Fruit fly (Drosophila melanogaster) whole organism, embryonic: ENCODE results near the gene CG10185.

Experiments
- Atf-2 ChIP-seq: fragments of 200-800 bp; sonication (Bioruptor generic); optimal IDR thresholded peaks from 2 replicates; lab custom pipeline; 2016; ENCODE audit warnings: missing biosample characterization, missing genetic modification characterization
- Bgb ChIP-seq: fragments of 200-800 bp; sonication (Bioruptor generic); IDR thresholded peaks from 2 replicates; pipeline ENCODE4 v1.3.6; 2022; ENCODE audit warnings: missing biosample characterization, missing genetic modification characterization; ENCODE audit not compliant: partially characterized antibody
- Blimp-1 ChIP-seq: fragments of 200-800 bp; sonication (Bioruptor generic); optimal IDR thresholded peaks from 3 replicates; lab custom pipeline; 2018; ENCODE audit warnings: missing biosample characterization, missing genetic modification characterization, mild to moderate bottlenecking, moderate library complexity, missing genetic modification reagents
- BtbVII ChIP-seq: fragments of 200-800 bp; sonication (Bioruptor generic); optimal IDR thresholded peaks from 3 replicates; lab custom pipeline; 2017; ENCODE audit warnings: missing biosample characterization, mild to moderate bottlenecking, missing genetic modification characterization
- CG11093 ChIP-seq: fragments of 200-800 bp; sonication (Bioruptor generic); IDR thresholded peaks from 3 replicates; pipeline ENCODE4 v1.3.6; 2022; ENCODE audit warnings: missing biosample characterization, missing genetic modification characterization
- CG11560 ChIP-seq: fragments of 200-800 bp; sonication (Bioruptor generic); IDR thresholded peaks from 3 replicates; pipeline ENCODE4 v1.3.6; 2022; ENCODE audit warnings: missing biosample characterization, missing genetic modification characterization
- CG12391 ChIP-seq: fragments of 200-800 bp; sonication (Bioruptor generic); optimal IDR thresholded peaks from 3 replicates; lab custom pipeline; 2018; ENCODE audit warnings: missing biosample characterization, mild to moderate bottlenecking, missing genetic modification characterization, moderate library complexity
- CG12659 ChIP-seq: fragments of 200-800 bp; sonication (Bioruptor generic); optimal IDR thresholded peaks from 3 replicates; lab custom pipeline; 2017; ENCODE audit warnings: mild to moderate bottlenecking, missing biosample characterization, missing genetic modification reagents, missing genetic modification characterization
- CG13894 ChIP-seq: fragments of 200-800 bp; sonication (Bioruptor generic); optimal IDR thresholded peaks from 3 replicates; lab custom pipeline; 2018; ENCODE audit warnings: missing biosample characterization, mild to moderate bottlenecking, missing genetic modification characterization, moderate library complexity
- CG14860 ChIP-seq: fragments of 200-800 bp; sonication (Bioruptor generic); IDR thresholded peaks from 3 replicates; pipeline ENCODE4 v1.3.6; 2022; ENCODE audit warnings: missing biosample characterization, missing genetic modification characterization; ENCODE audit not compliant: partially characterized antibody
- CG18262 ChIP-seq: fragments of 200-800 bp; optimal IDR thresholded peaks from 3 replicates; lab custom pipeline; 2019; ENCODE audit warnings: missing biosample characterization, mild to moderate bottlenecking, missing genetic modification characterization, moderate library complexity
- CG1832 ChIP-seq: fragments of 200-800 bp; sonication (Bioruptor generic); optimal IDR thresholded peaks from 2 replicates; lab custom pipeline; 2017; ENCODE audit warnings: missing biosample characterization, mild to moderate bottlenecking, missing genetic modification characterization, inconsistent platforms
- CG30020 ChIP-seq: fragments of 200-800 bp; optimal IDR thresholded peaks from 2 replicates; lab custom pipeline; 2019; ENCODE audit warnings: missing biosample characterization, mild to moderate bottlenecking, missing genetic modification characterization, moderate library complexity
- CG32532 ChIP-seq: fragments of 200-800 bp; sonication (Bioruptor generic); IDR thresholded peaks from 2 replicates; pipeline ENCODE4 v1.3.6; 2022; ENCODE audit warnings: missing biosample characterization, missing genetic modification characterization
- CG34422 ChIP-seq: fragments of 200-800 bp; sonication (Bioruptor generic); IDR thresholded peaks from 3 replicates; pipeline ENCODE4 v1.3.6; 2022; ENCODE audit warnings: missing biosample characterization, missing genetic modification characterization
- CG42726 ChIP-seq: fragments of 200-800 bp; sonication (Bioruptor generic); IDR thresholded peaks from 2 replicates; pipeline ENCODE4 v1.3.6; 2022; ENCODE audit warnings: missing biosample characterization, missing genetic modification characterization; ENCODE audit not compliant: partially characterized antibody
- CG43689 ChIP-seq: fragments of 200-800 bp; sonication (Bioruptor generic); IDR thresholded peaks from 2 replicates; pipeline ENCODE4 v1.3.6; 2022; ENCODE audit warnings: missing biosample characterization, missing genetic modification characterization
- CG4424 ChIP-seq: fragments of 200-800 bp; sonication (Bioruptor generic); optimal IDR thresholded peaks from 3 replicates; lab custom pipeline; 2016; ENCODE audit warnings: missing biosample characterization, missing genetic modification characterization
- CG4617 ChIP-seq: fragments of 200-800 bp; sonication (Bioruptor generic); optimal IDR thresholded peaks from 3 replicates; lab custom pipeline; 2016; ENCODE audit warnings: missing biosample characterization, missing genetic modification characterization, borderline replicate concordance
- CG6813 ChIP-seq: fragments of 200-800 bp; sonication (Bioruptor generic); optimal IDR thresholded peaks from 2 replicates; lab custom pipeline; 2017; ENCODE audit warnings: missing biosample characterization, missing genetic modification characterization, mild to moderate bottlenecking, moderate library complexity, missing genetic modification reagents
- CG7963 ChIP-seq: fragments of 200-800 bp; sonication (Bioruptor generic); IDR thresholded peaks from 3 replicates; pipeline ENCODE4 v1.3.6; 2022; ENCODE audit warnings: missing biosample characterization, missing genetic modification characterization; ENCODE audit not compliant: partially characterized antibody
- CG8281 ChIP-seq: fragments of 200-800 bp; sonication (Bioruptor generic); optimal IDR thresholded peaks from 2 replicates; lab custom pipeline; 2018; ENCODE audit warnings: missing biosample characterization, mild to moderate bottlenecking, missing genetic modification characterization, moderate library complexity
- Dll ChIP-seq: fragments of 200-800 bp; sonication (Bioruptor generic); IDR thresholded peaks from 4 replicates; pipeline ENCODE4 v1.3.6; 2022; ENCODE audit warnings: missing biosample characterization, missing genetic modification characterization; ENCODE audit not compliant: partially characterized antibody
- Dp ChIP-seq: fragments of 200-800 bp; sonication (Bioruptor generic); optimal IDR thresholded peaks from 2 replicates; lab custom pipeline; 2018; ENCODE audit warnings: missing biosample characterization, mild to moderate bottlenecking, missing genetic modification characterization, moderate library complexity
- Ets97D ChIP-seq: fragments of 200-800 bp; sonication (Bioruptor generic); optimal IDR thresholded peaks from 3 replicates; lab custom pipeline; 2016; ENCODE audit warnings: missing biosample characterization, missing genetic modification characterization
- Gug ChIP-seq: fragments of 200-800 bp; sonication (Bioruptor generic); IDR thresholded peaks from 4 replicates; pipeline ENCODE4 v1.3.6; 2022; ENCODE audit warnings: missing biosample characterization, missing genetic modification characterization
- HLH4C ChIP-seq: fragments of 200-800 bp; sonication (Bioruptor generic); IDR thresholded peaks from 3 replicates; pipeline ENCODE4 v1.3.6; 2022; ENCODE audit warnings: missing biosample characterization, missing genetic modification characterization; ENCODE audit not compliant: partially characterized antibody
- Hr78 ChIP-seq, 2 experiments: fragments of 200-800 bp in 1 of 2; fragments of >200 bp in 1 of 2; sonication (Bioruptor generic) in 1 of 2; optimal IDR thresholded peaks; 2 replicates each; lab custom pipeline; 2017 to 2019; ENCODE audit warnings: missing biosample characterization in 2 of 2, missing genetic modification characterization in 2 of 2, mild to moderate bottlenecking in 1 of 2, moderate library complexity in 1 of 2
- Opbp ChIP-seq: fragments of 200-800 bp; sonication (Bioruptor generic); IDR thresholded peaks from 3 replicates; pipeline ENCODE4 v1.3.6; 2022; ENCODE audit warnings: missing biosample characterization, missing genetic modification characterization; ENCODE audit not compliant: partially characterized antibody
- Ptx1 ChIP-seq: fragments of 200-800 bp; sonication (Bioruptor generic); IDR thresholded peaks from 2 replicates; pipeline ENCODE4 v1.3.6; 2022; ENCODE audit warnings: missing biosample characterization, missing genetic modification characterization
- Side ChIP-seq: fragments of 200-800 bp; sonication (Bioruptor generic); optimal IDR thresholded peaks from 2 replicates; lab custom pipeline; 2016; ENCODE audit warnings: missing biosample characterization, missing genetic modification characterization
- Ssrp ChIP-seq: fragments of 200-800 bp; sonication (Bioruptor generic); optimal IDR thresholded peaks from 2 replicates; lab custom pipeline; 2018; ENCODE audit warnings: missing biosample characterization, mild to moderate bottlenecking, missing genetic modification characterization, moderate library complexity
- Xbp1 ChIP-seq: fragments of 200-800 bp; sonication (Bioruptor generic); optimal IDR thresholded peaks from 3 replicates; lab custom pipeline; 2016; ENCODE audit warnings: missing biosample characterization, mild to moderate bottlenecking, missing genetic modification characterization
- az2 ChIP-seq: fragments of 200-800 bp; sonication (Bioruptor generic); optimal IDR thresholded peaks from 3 replicates; lab custom pipeline; 2016; ENCODE audit warnings: missing biosample characterization, missing genetic modification characterization
- bbx ChIP-seq: fragments of 200-800 bp; sonication (Bioruptor generic); IDR thresholded peaks from 2 replicates; pipeline ENCODE4 v1.3.6; 2022; ENCODE audit warnings: missing biosample characterization, missing genetic modification characterization; ENCODE audit not compliant: partially characterized antibody
- cg ChIP-seq: fragments of 200-800 bp; sonication (Bioruptor generic); optimal IDR thresholded peaks from 3 replicates; lab custom pipeline; 2019; ENCODE audit warnings: missing biosample characterization, mild to moderate bottlenecking, missing genetic modification characterization, moderate library complexity
- lilli ChIP-seq: fragments of 200-800 bp; sonication (Bioruptor generic); optimal IDR thresholded peaks from 3 replicates; lab custom pipeline; 2016; ENCODE audit warnings: missing biosample characterization, missing genetic modification characterization
- sna ChIP-seq: fragments of 200-800 bp; sonication (Bioruptor generic); IDR thresholded peaks from 2 replicates; pipeline ENCODE4 v1.3.6; 2022; ENCODE audit warnings: missing biosample characterization, missing genetic modification characterization; ENCODE audit not compliant: partially characterized antibody
- sqz ChIP-seq: fragments of 200-800 bp; sonication (Bioruptor generic); optimal IDR thresholded peaks from 3 replicates; lab custom pipeline; 2018; ENCODE audit warnings: missing biosample characterization, mild to moderate bottlenecking, missing genetic modification characterization
- sr ChIP-seq: fragments of 200-800 bp; sonication (Bioruptor generic); IDR thresholded peaks from 3 replicates; pipeline ENCODE4 v1.3.6; 2022; ENCODE audit warnings: missing biosample characterization, missing genetic modification characterization
- stwl ChIP-seq: fragments of 200-800 bp; sonication (Bioruptor generic); optimal IDR thresholded peaks from 3 replicates; lab custom pipeline; 2018; ENCODE audit warnings: missing biosample characterization, mild to moderate bottlenecking, missing genetic modification characterization, moderate library complexity
- sug ChIP-seq: fragments of 200-800 bp; optimal IDR thresholded peaks from 2 replicates; lab custom pipeline; 2019; ENCODE audit warnings: missing biosample characterization, mild to moderate bottlenecking, missing genetic modification characterization, moderate library complexity
- tin ChIP-seq: fragments of 200-800 bp; sonication (Bioruptor generic); optimal IDR thresholded peaks from 3 replicates; lab custom pipeline; 2016; ENCODE audit warnings: missing biosample characterization, missing genetic modification characterization
- unc-4 ChIP-seq: fragments of 200-800 bp; sonication (Bioruptor generic); IDR thresholded peaks from 2 replicates; pipeline ENCODE4 v1.3.6; 2022; ENCODE audit warnings: missing biosample characterization, missing genetic modification characterization; ENCODE audit not compliant: partially characterized antibody
- wdn ChIP-seq: fragments of 200-800 bp; sonication (Bioruptor generic); IDR thresholded peaks from 2 replicates; pipeline ENCODE4 v1.3.6; 2022; ENCODE audit warnings: missing biosample characterization, missing genetic modification characterization

Gene CG10185

DNA sequence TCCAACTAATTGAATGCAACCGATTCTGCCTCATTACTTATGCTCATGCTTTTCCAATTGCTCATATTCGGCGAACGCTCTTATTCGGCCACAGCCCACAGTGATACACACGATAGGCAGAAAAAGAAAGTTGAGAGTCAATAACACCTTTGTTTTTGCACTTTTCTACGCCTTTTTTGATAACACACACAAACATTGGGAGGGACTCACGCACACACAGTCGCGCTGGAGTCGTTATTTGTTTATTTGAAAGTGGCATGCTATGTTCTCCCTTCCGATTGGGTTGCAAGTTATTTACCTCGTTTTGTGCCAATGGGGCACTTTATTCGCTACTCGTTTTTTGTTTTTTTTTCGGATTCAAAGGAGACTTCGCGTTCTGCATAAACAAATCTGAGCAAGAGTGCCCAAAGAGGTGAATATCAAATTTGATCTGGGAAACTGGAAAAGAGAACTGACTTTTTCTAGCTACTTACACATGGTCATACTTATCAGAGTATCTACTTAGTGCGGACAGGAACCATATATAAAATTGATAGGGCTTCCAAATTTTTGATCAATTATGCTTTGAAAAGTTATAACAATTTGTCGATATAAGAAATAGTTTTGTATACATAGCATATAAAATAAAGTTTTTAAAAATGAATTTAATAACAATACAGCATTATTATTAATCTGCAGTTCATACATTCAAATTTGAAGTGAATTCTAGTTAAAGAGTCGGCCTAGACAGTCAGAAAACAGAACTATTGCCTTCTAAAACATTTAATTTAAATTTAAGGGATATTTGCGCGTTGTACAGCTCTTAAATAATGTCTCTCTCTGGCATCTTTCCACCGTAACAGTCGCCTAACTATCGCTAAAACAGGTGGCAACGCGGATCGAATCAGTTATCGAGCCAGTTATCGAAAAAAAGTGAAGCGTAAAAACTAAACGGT, 31.2 kb upstream of the CG10185 start, which contains the start of the genes Mhcl and Akt (continued):
- TF ChIP-seq sr (no peak), Bgb (peak; percentile 59), Side (GFP tag; lab: Kevin White, UChicago) (no peak), Dp (GFP tag; lab: Kevin White, UChicago) (peak; percentile 53), CG32532 (GFP tag; lab: Robert Waterston, UW) (peak; percentile 53), CG42726 (GFP tag; lab: Robert Waterston, UW) (0 out of 2 replicates have a peak, but pooled peaks have one; percentile 28), Ptx1 (GFP tag; lab: Robert Waterston, UW) (peak; percentile 46; the same call in 1 of the 2 replicates), CG43689 (GFP tag; lab: Robert Waterston, UW) (no peak), CG18262 (peak; percentile 19), CG6813 (no peak), Atf-2 (GFP tag; lab: Kevin White, UChicago) (no peak), Opbp (GFP tag; lab: Robert Waterston, UW) (peak; percentile 58; the same call in 2 of the 3 replicates), CG11093 (GFP tag; lab: Robert Waterston, UW) (0 out of 3 replicates have a peak, but pooled peaks have one; percentile 40), bbx (GFP tag; lab: Robert Waterston, UW) (peak; percentile 40; the same call in 1 of the 2 replicates), lilli (GFP tag; lab: Kevin White, UChicago) (peak; percentile 32), Dll (GFP tag; lab: Robert Waterston, UW) (peak; percentile 67; the same call in 3 of the 4 replicates), CG7963 (GFP tag; lab: Robert Waterston, UW) (peak; percentile 57; the same call in 1 of the 3 replicates), CG30020 (tag; lab: Kevin White, UChicago) (peak; percentile 30), sna (GFP tag; lab: Robert Waterston, UW) (no peak; the same call in 1 of the 2 replicates), Gug (GFP tag; lab: Robert Waterston, UW) (0 out of 4 replicates have a peak, but pooled peaks have one; percentile 19), az2 (GFP tag; lab: Kevin White, UChicago) (peak; percentile 11), CG13894 (tag; lab: Kevin White, UChicago) (peak; percentile 36), sqz (GFP tag; lab: Kevin White, UChicago) (peak; percentile 30), CG14860 (GFP tag; lab: Robert Waterston, UW) (peak; percentile 51; the same call in 1 of the 3 replicates), Hr78 (GFP tag; optimal IDR thresholded peaks at IDR 0.05; lab: Kevin White, UChicago) (no peak), HLH4C (0 out of 3 replicates have a peak, but pooled peaks have one; percentile 42), unc-4 (GFP tag; lab: Robert Waterston, UW) (peak; percentile 59; the same call in 1 of the 2 replicates), CG1832 (GFP tag; lab: Kevin White, UChicago) (no peak), CG34422 (GFP tag; lab: Robert Waterston, UW) (peak; percentile 59; the same call in 2 of the 3 replicates), Xbp1 (GFP tag; lab: Kevin White, UChicago) (peak; percentile 46), cg (GFP tag; lab: Kevin White, UChicago) (peak; percentile 68), CG8281 (tag; lab: Kevin White, UChicago) (no peak), CG11560 (tag; lab: Robert Waterston, UW) (no peak), CG4424 (GFP tag; lab: Kevin White, UChicago) (peak; percentile 38), BtbVII (GFP tag; lab: Kevin White, UChicago) (peak; percentile 25), Ssrp (tag; lab: Kevin White, UChicago) (peak; percentile 27), Ets97D (GFP tag; lab: Kevin White, UChicago) (peak; percentile 34), CG12391 (tag; lab: Kevin White, UChicago) (peak; percentile 52), CG12659 (GFP tag; lab: Kevin White, UChicago) (peak; percentile 21), stwl (tag; lab: Kevin White, UChicago) (peak; percentile 31), CG4617 (GFP tag; lab: Kevin White, UChicago) (peak; percentile 60), sug (peak; percentile 11), Blimp-1 (GFP tag; lab: Kevin White, UChicago) (peak; percentile 29), tin (GFP tag; lab: Kevin White, UChicago) (peak; percentile 5), wdn (no peak)
